Fruit fly (Drosophila melanogaster) whole organism: ENCODE measurements around the gene daw.

Experiments
- CG8478 ChIP-seq: fragments of >200 bp; optimal IDR thresholded peaks from 2 replicates; lab custom pipeline; 2018; ENCODE audit warnings: inconsistent platforms
- EcR ChIP-seq, 2 experiments: fragments of >200 bp; optimal IDR thresholded peaks; 2 replicates each; lab custom pipeline; 2017; ENCODE audit warnings: missing biosample characterization in 2 of 2, missing genetic modification characterization in 2 of 2, missing genetic modification reagents in 2 of 2
- pan ChIP-seq: fragments of >200 bp; optimal IDR thresholded peaks from 2 replicates; lab custom pipeline; 2017
- usp ChIP-seq: fragments of >200 bp; optimal IDR thresholded peaks from 2 replicates; lab custom pipeline; 2017; ENCODE audit warnings: missing biosample characterization, missing genetic modification characterization, mixed read lengths

DNA sequence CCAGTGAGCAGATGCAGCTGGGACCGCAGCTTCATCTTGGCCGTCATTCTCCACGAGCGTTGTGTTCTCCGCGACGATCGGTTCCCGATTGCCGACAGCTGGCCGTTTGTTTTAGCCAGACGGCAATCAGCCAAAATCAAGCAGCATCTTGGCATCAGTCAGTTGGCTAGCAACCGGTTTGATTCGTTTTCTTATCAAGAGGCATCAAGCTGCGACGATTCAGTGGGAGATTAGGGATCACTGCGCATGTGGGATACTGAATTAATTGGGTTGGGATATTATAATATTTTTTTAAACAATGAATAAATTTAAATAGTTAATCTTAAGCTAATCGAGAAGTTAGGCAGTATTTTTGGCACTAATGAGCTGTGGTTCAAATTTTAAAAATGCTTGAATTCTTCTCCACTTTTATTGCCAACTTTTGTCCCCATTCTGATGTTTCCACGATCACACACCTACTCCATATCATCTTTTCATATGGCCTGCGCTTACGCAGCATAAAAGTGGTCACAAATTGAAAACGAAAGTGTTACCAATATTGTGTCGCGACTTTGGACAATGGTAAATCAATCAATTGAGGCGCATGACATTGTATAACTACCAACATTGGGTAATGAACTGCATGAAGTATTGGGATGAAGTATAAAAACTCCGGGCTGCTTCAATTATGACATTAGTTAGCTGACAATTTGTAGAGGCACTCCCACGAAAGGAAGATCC is 32.8 kb downstream of the daw start, which contains the start of the genes CG3119 and Cpr23B:
- TF ChIP-seq CG8478 = no peak
- no peak for TF ChIP-seq pan (lab: Kevin White, UChicago)
- no peak for TF ChIP-seq usp (GFP tag; lab: Kevin White, UChicago)
- TF ChIP-seq EcR (GFP tag; optimal IDR thresholded peaks at IDR 0.05; lab: Kevin White, UChicago) = no peak
